Worm (Caenorhabditis elegans): Measurements from ENCODE around the gene sorf-2.

sorf-2 gene

ce11 chrIII:5308278-5308677 is 18.1 kb upstream of the sorf-2 start, which contains the start of gene mog-3 (continued):
- no peak for TF ChIP-seq B0019.2 (GFP tag; conservative IDR thresholded peaks at IDR 0.05)
- TF ChIP-seq T07F8.4 (tag; optimal IDR thresholded peaks at IDR 0.05), result no peak
- TF ChIP-seq ama-1 (optimal IDR thresholded peaks at IDR 0.05), result no peak
- TF ChIP-seq ama-1 (GFP tag; optimal IDR thresholded peaks at IDR 0.05), result no peak
- no peak for TF ChIP-seq xnd-1 (tag; optimal IDR thresholded peaks at IDR 0.05)
- TF ChIP-seq nhr-80 (tag; optimal IDR thresholded peaks at IDR 0.05), result no peak
- peak; percentile 66 for TF ChIP-seq sptf-2 (GFP tag; optimal IDR thresholded peaks at IDR 0.05)
- TF ChIP-seq F22D6.2 (tag; optimal IDR thresholded peaks at IDR 0.05), result no peak
- TF ChIP-seq ets-4 (GFP tag; optimal IDR thresholded peaks at IDR 0.05), result no peak
- no peak for TF ChIP-seq Y79H2A.3 (GFP tag; conservative IDR thresholded peaks at IDR 0.05)
- peak; percentile 59; the same call in 1 of the 2 replicates for TF ChIP-seq lir-1 (GFP tag; conservative IDR thresholded peaks at IDR 0.05)
- TF ChIP-seq lin-35 (GFP tag; optimal IDR thresholded peaks at IDR 0.05), result peak in 1 of 3 experiments; percentile 65
- peak; percentile 83 for TF ChIP-seq lin-54 (GFP tag; optimal IDR thresholded peaks at IDR 0.05)
- peak; percentile 37; the same call in 1 of the 2 replicates for TF ChIP-seq madf-6 (GFP tag; IDR thresholded peaks at IDR 0.05)
- TF ChIP-seq ztf-28 (GFP tag; IDR thresholded peaks at IDR 0.05), result peak; percentile 63; the same call in 1 of the 2 replicates
- TF ChIP-seq ceh-27 (GFP tag; optimal IDR thresholded peaks at IDR 0.05), result peak; percentile 58
- no peak for TF ChIP-seq snpc-1.3 (tag; optimal IDR thresholded peaks at IDR 0.05; ENCODE audit: insufficient read depth)
- peak; percentile 63 for TF ChIP-seq efl-1 (GFP tag; optimal IDR thresholded peaks at IDR 0.05)
- no peak for TF ChIP-seq ceh-79 (tag; optimal IDR thresholded peaks at IDR 0.05)
- TF ChIP-seq lsy-27 (tag; optimal IDR thresholded peaks at IDR 0.05; ENCODE audit: borderline replicate concordance, insufficient read depth), result no peak
- TF ChIP-seq tbp1 (GFP tag; optimal IDR thresholded peaks at IDR 0.05), result peak; percentile 38
- TF ChIP-seq ztf-22 (GFP tag; optimal IDR thresholded peaks at IDR 0.05), result no peak
- TF ChIP-seq Y53F4B.3 (GFP tag; IDR thresholded peaks at IDR 0.05), result no peak
- TF ChIP-seq lin-40 (tag; optimal IDR thresholded peaks at IDR 0.05), result no peak
- no peak for TF ChIP-seq gei-17 (GFP tag; optimal IDR thresholded peaks at IDR 0.05)
- TF ChIP-seq unc-130 (GFP tag; optimal IDR thresholded peaks at IDR 0.05), result peak; percentile 75
- TF ChIP-seq ZK185.1 (tag; optimal IDR thresholded peaks at IDR 0.05; ENCODE audit: poor library complexity, severe bottlenecking), result peak; percentile 75
- TF ChIP-seq zfh-2 (GFP tag; conservative IDR thresholded peaks at IDR 0.05), result no peak
- peak; percentile 41 for TF ChIP-seq K12H6.12 (tag; optimal IDR thresholded peaks at IDR 0.05)
- no peak for TF ChIP-seq nhr-179 (tag; optimal IDR thresholded peaks at IDR 0.05)
- TF ChIP-seq cebp-1 (GFP tag; IDR thresholded peaks at IDR 0.05), result no peak
- TF ChIP-seq cebp-1 (tag; optimal IDR thresholded peaks at IDR 0.05), result peak; percentile 77
- no peak for TF ChIP-seq F57A8.1 (GFP tag; optimal IDR thresholded peaks at IDR 0.05)
- TF ChIP-seq madf-3 (GFP tag; IDR thresholded peaks at IDR 0.05), result no peak

DNA sequence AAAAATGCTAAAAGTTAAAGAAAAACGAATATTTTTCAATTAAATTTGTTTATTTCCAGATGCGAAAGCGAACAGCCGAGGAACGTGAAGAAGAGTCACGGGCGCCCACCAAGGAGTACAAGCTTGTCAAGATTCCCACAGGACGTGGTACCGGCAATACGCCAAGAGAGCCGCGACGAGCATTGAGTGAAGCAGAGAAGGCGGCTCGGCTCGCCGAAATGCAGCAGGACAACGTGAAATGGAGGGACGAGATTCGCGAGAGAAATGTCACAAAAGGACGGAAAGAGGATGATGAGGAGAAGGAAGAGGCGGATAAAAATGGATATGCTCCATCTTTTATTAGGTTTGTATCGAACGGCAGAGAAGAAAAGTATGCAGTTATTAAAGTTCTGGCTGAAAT is 16.0 kb upstream of the sorf-2 start:
- TF ChIP-seq tbp1 (GFP tag; optimal IDR thresholded peaks at IDR 0.05) (no peak), hlh-12 (tag; optimal IDR thresholded peaks at IDR 0.05) (no peak), F49E8.2 (tag; optimal IDR thresholded peaks at IDR 0.05; ENCODE audit: insufficient read depth) (no peak), ceh-79 (tag; optimal IDR thresholded peaks at IDR 0.05) (no peak), C17E4.6 (GFP tag; IDR thresholded peaks at IDR 0.05) (no peak), zim-3 (tag; optimal IDR thresholded peaks at IDR 0.05) (peak; percentile 4), nfya-1 (tag; optimal IDR thresholded peaks at IDR 0.05; ENCODE audit: borderline replicate concordance, insufficient read depth) (no peak), lin-54 (GFP tag; optimal IDR thresholded peaks at IDR 0.05) (no peak), egl-18 (GFP tag; IDR thresholded peaks at IDR 0.05) (no peak), zfh-2 (GFP tag; conservative IDR thresholded peaks at IDR 0.05) (peak; percentile 63), K11D2.4 (GFP tag; IDR thresholded peaks at IDR 0.05) (0 out of 2 replicates have a peak, but pooled peaks have one; percentile 34)
